Worm (Caenorhabditis elegans): Measurements from ENCODE around the gene srx-78.

srx-78 gene

DNA sequence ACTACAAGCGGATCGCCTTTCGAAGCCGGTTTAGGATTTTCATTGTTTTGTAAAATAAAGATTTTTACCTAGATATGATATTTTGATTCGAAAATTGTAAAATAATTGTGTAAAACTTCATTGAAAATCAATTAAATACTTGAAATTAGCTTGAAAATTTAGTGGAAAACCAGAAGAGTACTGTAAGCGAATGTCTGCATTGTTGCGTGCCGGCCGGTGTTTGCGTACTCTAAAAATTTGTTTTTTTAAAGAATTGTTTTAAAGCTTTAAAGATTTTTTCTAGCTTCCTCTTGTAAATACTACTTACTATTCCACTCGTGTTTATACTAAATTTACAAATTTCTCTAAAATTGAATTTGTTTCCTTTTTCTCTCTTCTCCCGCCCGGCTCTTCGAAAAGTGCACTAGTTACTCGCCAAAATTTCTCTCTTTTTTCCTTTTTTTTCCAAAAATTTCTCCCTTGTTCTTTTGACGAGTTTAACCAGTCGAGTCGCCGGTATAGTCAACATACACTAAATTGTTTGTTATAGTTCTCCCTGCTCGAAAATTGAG is 25.3 kb upstream of the srx-78 start:
- TF ChIP-seq ces-1 (GFP tag; optimal IDR thresholded peaks at IDR 0.05): peak; percentile 87
- no peak for TF ChIP-seq ham-2 (GFP tag; optimal IDR thresholded peaks at IDR 0.05)
- no peak for TF ChIP-seq unc-39 (tag; optimal IDR thresholded peaks at IDR 0.05)
- TF ChIP-seq lsy-2 (tag; optimal IDR thresholded peaks at IDR 0.05): peak; percentile 82
- TF ChIP-seq lin-13 (tag; optimal IDR thresholded peaks at IDR 0.05): no peak
- TF ChIP-seq mab-5 (tag; optimal IDR thresholded peaks at IDR 0.05): no peak
- no peak for TF ChIP-seq mls-2 (tag; optimal IDR thresholded peaks at IDR 0.05)

DNA sequence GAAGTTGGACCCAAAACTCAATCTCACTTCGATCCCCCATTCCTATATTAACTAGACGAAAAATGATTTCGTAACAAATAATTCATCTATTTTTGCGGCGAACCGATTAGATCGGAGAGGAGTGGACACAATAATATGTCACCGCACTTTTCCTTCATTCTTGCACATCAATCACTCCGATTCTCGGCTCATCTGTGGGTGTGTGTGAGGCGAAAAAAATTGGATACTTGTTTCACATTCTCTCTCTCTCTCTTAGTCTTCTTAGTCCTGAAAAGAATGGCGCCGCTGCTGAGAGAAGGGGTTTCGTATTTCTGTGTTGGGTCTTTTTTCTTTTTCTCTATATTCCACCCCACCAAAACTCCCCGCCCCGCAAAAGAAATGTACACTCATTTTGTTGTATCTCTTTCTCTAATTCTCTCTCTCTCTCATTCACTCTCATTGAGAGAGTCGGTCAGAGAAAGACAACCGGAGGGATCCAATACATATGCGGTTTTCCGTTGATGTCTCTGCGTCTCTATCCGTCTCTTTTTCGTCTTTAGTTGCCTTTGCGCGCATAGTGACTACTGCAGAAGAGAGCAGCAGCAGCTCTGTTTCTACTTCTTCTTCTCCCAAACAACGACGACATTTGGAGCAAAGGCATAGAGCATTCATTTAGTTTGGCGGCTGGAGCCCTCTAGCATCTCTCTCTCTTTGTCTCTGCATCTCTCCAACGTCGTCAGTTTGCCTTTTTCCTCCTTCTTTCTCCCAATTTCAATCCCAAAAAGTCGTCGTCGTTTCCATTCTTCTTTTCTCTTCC is 23.6 kb upstream of the srx-78 start, which contains the start of gene unc-76:
TSS of gene unc-76 (plus strand) at position 746 of the 796 bp plus-strand sequence.
- TF ChIP-seq hlh-1 (tag; optimal IDR thresholded peaks at IDR 0.05): peak; percentile 62
- no peak for TF ChIP-seq nhr-28 (tag; optimal IDR thresholded peaks at IDR 0.05)
- no peak for TF ChIP-seq ceh-43 (GFP tag; optimal IDR thresholded peaks at IDR 0.05)
- no peak for TF ChIP-seq flh-1 (GFP tag; optimal IDR thresholded peaks at IDR 0.05)
- TF ChIP-seq M03D4.4 (tag; optimal IDR thresholded peaks at IDR 0.05): no peak
- peak; percentile 65 for TF ChIP-seq ceh-39 (tag; optimal IDR thresholded peaks at IDR 0.05)
- TF ChIP-seq bed-3 (GFP tag; optimal IDR thresholded peaks at IDR 0.05): no peak
- TF ChIP-seq unc-120 (tag; optimal IDR thresholded peaks at IDR 0.05; ENCODE audit: poor library complexity, severe bottlenecking): peak; percentile 99
- peak; percentile 91 for TF ChIP-seq ces-1 (GFP tag; optimal IDR thresholded peaks at IDR 0.05)
- no peak for TF ChIP-seq lin-13 (tag; optimal IDR thresholded peaks at IDR 0.05)
- peak; percentile 52 for TF ChIP-seq lsy-2 (tag; optimal IDR thresholded peaks at IDR 0.05)
- peak; percentile 60 for TF ChIP-seq nhr-237 (tag; optimal IDR thresholded peaks at IDR 0.05)
- TF ChIP-seq sptf-1 (tag; optimal IDR thresholded peaks at IDR 0.05): peak; percentile 35
- no peak for TF ChIP-seq tbx-8 (GFP tag; optimal IDR thresholded peaks at IDR 0.05)
- TF ChIP-seq ham-2 (GFP tag; optimal IDR thresholded peaks at IDR 0.05): no peak
- TF ChIP-seq unc-62 (GFP tag; optimal IDR thresholded peaks at IDR 0.05): peak; percentile 94
- TF ChIP-seq mls-2 (tag; optimal IDR thresholded peaks at IDR 0.05): peak; percentile 57
- TF ChIP-seq mep-1 (tag; optimal IDR thresholded peaks at IDR 0.05): peak; percentile 44
- no peak for TF ChIP-seq ztf-11 (tag; optimal IDR thresholded peaks at IDR 0.05)
- TF ChIP-seq nhr-76 (tag; optimal IDR thresholded peaks at IDR 0.05): no peak
- TF ChIP-seq sem-2 (GFP tag; optimal IDR thresholded peaks at IDR 0.05): no peak
- no peak for TF ChIP-seq elt-3 (tag; optimal IDR thresholded peaks at IDR 0.05)
- TF ChIP-seq lin-32 (GFP tag; optimal IDR thresholded peaks at IDR 0.05): no peak
- TF ChIP-seq snpc-4 (tag; optimal IDR thresholded peaks at IDR 0.05): no peak
- TF ChIP-seq elt-1 (tag; optimal IDR thresholded peaks at IDR 0.05; ENCODE audit: borderline replicate concordance, insufficient read depth): no peak
- no peak for TF ChIP-seq unc-39 (tag; optimal IDR thresholded peaks at IDR 0.05)
- no peak for TF ChIP-seq mab-5 (tag; optimal IDR thresholded peaks at IDR 0.05)
- peak; percentile 80 for TF ChIP-seq drap-1 (GFP tag; optimal IDR thresholded peaks at IDR 0.05)
- no peak for TF ChIP-seq zip-8 (tag; optimal IDR thresholded peaks at IDR 0.05)
- no peak for TF ChIP-seq ceh-83 (GFP tag; optimal IDR thresholded peaks at IDR 0.05)
- peak; percentile 79 for TF ChIP-seq pha-4 (tag; optimal IDR thresholded peaks at IDR 0.05)
- no peak for TF ChIP-seq nhr-12 (tag; optimal IDR thresholded peaks at IDR 0.05)
- TF ChIP-seq nhr-2 (tag; optimal IDR thresholded peaks at IDR 0.05): peak; percentile 39
- peak; percentile 26 for TF ChIP-seq cnd-1 (tag; optimal IDR thresholded peaks at IDR 0.05)

DNA sequence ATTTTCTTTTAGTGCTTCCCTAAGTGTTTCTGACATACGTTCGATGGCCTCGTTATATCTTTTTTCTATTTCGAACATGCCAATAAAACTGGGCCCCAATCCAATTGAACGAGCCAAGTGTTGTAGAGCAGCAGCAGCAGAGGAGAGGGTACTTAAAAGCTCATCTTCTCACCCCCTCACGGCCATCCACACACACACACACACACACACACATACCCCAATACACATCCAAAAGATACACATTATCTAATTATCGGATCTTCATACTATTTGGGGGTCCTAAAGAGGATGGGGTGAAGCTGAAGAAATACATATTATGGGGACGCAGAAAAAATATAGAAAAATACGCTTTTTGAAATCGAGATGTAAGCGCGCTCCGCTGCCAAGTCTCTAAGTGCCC is 22.1 kb upstream of the srx-78 start:
- TF ChIP-seq nhr-12 (tag; optimal IDR thresholded peaks at IDR 0.05): no peak
- TF ChIP-seq ham-2 (GFP tag; optimal IDR thresholded peaks at IDR 0.05): no peak
- TF ChIP-seq sptf-1 (tag; optimal IDR thresholded peaks at IDR 0.05): no peak
- no peak for TF ChIP-seq ceh-39 (tag; optimal IDR thresholded peaks at IDR 0.05)
- TF ChIP-seq ces-1 (GFP tag; optimal IDR thresholded peaks at IDR 0.05): peak; percentile 95
- TF ChIP-seq elt-1 (tag; optimal IDR thresholded peaks at IDR 0.05; ENCODE audit: borderline replicate concordance, insufficient read depth): peak; percentile 36
- TF ChIP-seq nhr-237 (tag; optimal IDR thresholded peaks at IDR 0.05): no peak
- peak; percentile 70 for TF ChIP-seq drap-1 (GFP tag; optimal IDR thresholded peaks at IDR 0.05)
